Fruit fly (Drosophila melanogaster): Measurements from ENCODE around the gene CG6083.

The CG6083 gene

DNA sequence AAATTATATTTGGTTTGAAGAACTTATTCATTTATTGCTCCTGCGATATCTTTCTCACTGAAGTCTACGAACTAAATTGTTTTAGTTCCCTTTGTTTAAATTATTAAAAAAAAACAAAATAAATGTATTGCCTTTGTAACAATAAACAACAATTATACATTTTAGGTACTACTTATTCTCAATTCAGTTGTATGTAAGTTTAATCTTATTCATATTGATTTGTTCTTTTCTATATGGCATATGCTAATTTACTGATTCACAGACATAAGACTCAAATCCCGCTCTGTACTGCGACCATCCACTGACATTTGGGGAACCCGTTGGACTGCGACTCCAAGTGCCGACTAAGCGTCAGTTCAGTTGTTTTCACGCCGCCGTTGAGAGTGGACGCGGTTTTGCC is 5.2 kb upstream of the CG6083 start, which contains the start of gene CG32091:
CG32091 (plus strand) TSS at position 301 of the 400 bp plus-strand sequence.
- TF ChIP-seq Clk (GFP tag; optimal IDR thresholded peaks at IDR 0.05) (no peak), kay (GFP tag; ENCODE audit: borderline replicate concordance) (peak; percentile 18), tj (GFP tag; optimal IDR thresholded peaks at IDR 0.05) (peak; percentile 40), CG12768 (GFP tag; optimal IDR thresholded peaks at IDR 0.05) (peak; percentile 1), bab1 (GFP tag; optimal IDR thresholded peaks at IDR 0.05) (no peak), Crg-1 (GFP tag; optimal IDR thresholded peaks at IDR 0.05) (no peak)

DNA sequence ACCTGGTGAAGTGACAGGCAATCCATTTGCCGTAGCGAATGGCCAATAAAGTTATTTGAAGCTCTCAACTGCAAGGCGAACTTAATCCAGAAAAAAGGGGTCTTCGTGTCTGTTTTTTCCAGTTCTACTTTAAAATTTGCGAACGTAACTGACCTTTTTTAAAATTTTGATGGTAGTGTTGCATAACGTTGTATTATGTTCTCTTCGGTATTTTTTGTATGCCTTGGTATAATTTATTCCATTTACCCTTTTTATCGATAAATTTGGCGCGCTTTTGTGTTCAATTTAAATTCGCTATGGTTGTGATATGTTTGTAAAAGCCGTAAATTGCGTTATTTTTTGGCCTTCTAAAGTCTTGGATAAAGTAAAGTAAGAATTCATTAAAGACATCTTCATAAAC is 4.8 kb upstream of the CG6083 start:
- TF ChIP-seq Mnt (GFP tag; optimal IDR thresholded peaks at IDR 0.05) (peak; percentile 13), bab1 (GFP tag; optimal IDR thresholded peaks at IDR 0.05) (no peak), CG7101 (tag; optimal IDR thresholded peaks at IDR 0.05) (peak; percentile 5), CG11617 (GFP tag; optimal IDR thresholded peaks at IDR 0.05) (no peak), cnc (optimal IDR thresholded peaks at IDR 0.05) (no peak), toe (GFP tag; optimal IDR thresholded peaks at IDR 0.05) (no peak), CG5204 (GFP tag; optimal IDR thresholded peaks at IDR 0.05) (no peak), kay (GFP tag; ENCODE audit: borderline replicate concordance) (peak; percentile 70), CG14711 (tag; optimal IDR thresholded peaks at IDR 0.05) (peak; percentile 32)

DNA sequence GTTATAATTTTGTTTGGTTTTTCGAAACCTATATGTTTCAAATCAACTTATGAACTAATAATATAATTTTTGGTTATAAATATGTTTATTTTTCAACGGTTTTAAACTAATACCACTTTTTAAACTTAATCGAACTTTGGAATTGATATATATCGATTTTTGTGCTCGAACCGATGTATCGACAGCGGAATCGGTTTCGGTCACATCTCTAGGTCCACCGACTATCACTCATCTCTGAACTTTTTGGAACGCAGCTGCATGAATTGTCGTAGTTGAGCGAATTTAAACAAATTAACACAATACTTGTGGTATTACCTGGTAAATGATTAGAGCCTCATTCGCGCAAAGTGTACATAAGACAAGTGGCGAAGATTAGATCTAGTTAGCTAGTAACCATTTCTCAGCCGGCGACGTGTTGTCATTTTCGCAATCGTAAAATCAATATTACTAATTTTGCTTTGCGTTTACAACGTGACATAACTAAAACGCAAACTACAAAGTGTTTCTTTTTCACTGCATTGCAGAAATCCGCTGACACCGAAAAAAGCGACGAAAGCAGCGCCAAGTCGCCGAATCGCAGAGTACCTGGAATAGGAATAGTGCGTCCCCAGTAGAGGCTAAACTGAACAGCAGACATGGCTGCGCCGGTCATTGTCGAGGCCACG is 2.0 kb upstream of the CG6083 start, which contains the start of gene Apt1:
Apt1 (plus strand) TSS at position 219 of the 665 bp plus-strand sequence.
- TF ChIP-seq ovo (GFP tag; optimal IDR thresholded peaks at IDR 0.05) (no peak), kay (GFP tag; ENCODE audit: borderline replicate concordance) (peak; percentile 29), CG11617 (GFP tag; optimal IDR thresholded peaks at IDR 0.05) (peak; percentile 24), CG14711 (tag; optimal IDR thresholded peaks at IDR 0.05) (peak; percentile 14), CG12768 (GFP tag; optimal IDR thresholded peaks at IDR 0.05) (peak; percentile 77), CG33017 (tag; optimal IDR thresholded peaks at IDR 0.05) (peak; percentile 0), bab1 (GFP tag; optimal IDR thresholded peaks at IDR 0.05) (peak; percentile 48), toe (GFP tag; optimal IDR thresholded peaks at IDR 0.05) (peak; percentile 58), CG7101 (tag; optimal IDR thresholded peaks at IDR 0.05) (peak; percentile 24), CG5204 (GFP tag; optimal IDR thresholded peaks at IDR 0.05) (no peak), tj (GFP tag; optimal IDR thresholded peaks at IDR 0.05) (peak; percentile 83), Crg-1 (GFP tag; optimal IDR thresholded peaks at IDR 0.05) (no peak), Mnt (GFP tag; optimal IDR thresholded peaks at IDR 0.05) (peak; percentile 26)

DNA sequence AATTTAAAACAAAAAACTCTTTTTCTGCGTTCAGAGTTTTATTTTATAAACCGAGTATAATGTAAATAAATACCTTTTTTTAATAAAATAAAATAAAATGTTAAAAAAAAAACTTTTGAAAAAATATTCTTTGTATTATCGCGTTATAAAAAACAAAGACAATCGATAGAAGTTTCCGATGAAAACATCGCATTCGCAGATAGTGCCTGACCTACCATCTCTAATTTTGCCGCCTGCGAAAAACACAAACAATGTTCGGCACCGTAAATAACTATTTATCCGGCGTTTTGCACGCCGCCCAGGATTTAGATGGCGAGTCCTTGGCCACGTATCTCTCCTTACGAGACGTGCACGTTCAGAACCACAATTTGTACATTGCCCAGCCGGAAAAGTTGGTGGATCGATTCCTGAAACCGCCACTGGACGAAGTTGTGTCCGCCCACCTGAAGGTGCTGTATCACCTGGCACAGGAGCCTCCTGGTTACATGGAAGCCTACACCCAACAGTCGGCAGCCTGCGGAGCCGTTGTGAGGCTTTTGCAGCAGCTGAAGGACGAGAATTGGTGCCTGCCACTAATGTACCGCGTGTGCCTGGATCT is 403 bp upstream of the CG6083 start, which contains the start of gene PCID2:
PCID2 (plus strand) TSS at position 213 of the 598 bp plus-strand sequence.
- TF ChIP-seq cic (GFP tag; optimal IDR thresholded peaks at IDR 0.05) (no peak), Mnt (GFP tag; optimal IDR thresholded peaks at IDR 0.05) (no peak), Crg-1 (GFP tag; optimal IDR thresholded peaks at IDR 0.05) (no peak), toe (GFP tag; optimal IDR thresholded peaks at IDR 0.05) (no peak), CG1620 (GFP tag; optimal IDR thresholded peaks at IDR 0.05) (no peak), CG7045 (GFP tag; optimal IDR thresholded peaks at IDR 0.05) (no peak), CG12768 (GFP tag; optimal IDR thresholded peaks at IDR 0.05) (no peak), ovo (GFP tag; optimal IDR thresholded peaks at IDR 0.05) (no peak), CG11617 (GFP tag; optimal IDR thresholded peaks at IDR 0.05) (no peak), CG5204 (GFP tag; optimal IDR thresholded peaks at IDR 0.05) (no peak)

DNA sequence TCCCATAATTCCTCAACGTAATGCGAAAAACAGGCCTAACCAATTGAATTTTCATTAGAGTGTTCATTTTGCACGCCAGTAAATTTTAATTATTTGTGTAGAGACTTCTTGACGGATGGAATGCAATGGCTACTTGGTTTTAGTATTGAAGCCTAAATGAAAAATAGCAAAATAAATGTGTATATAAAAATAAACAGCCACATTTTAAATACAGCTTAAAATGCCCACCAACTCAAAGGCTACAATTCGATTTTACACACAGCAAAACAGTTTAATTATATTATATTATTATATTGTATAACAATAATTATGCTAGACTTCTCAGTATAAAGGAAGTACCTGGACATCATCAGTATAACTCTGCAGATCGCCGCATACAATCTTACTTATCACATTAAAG is 1.6 kb downstream of the CG6083 start, which contains the start of gene Akr1B:
Akr1B (minus strand) TSS at position 101 of the 400 bp plus-strand sequence.
- TF ChIP-seq cnc (optimal IDR thresholded peaks at IDR 0.05) (no peak), CG7045 (GFP tag; optimal IDR thresholded peaks at IDR 0.05) (no peak), Crg-1 (GFP tag; optimal IDR thresholded peaks at IDR 0.05) (no peak), CG12768 (GFP tag; optimal IDR thresholded peaks at IDR 0.05) (no peak), CG5204 (GFP tag; optimal IDR thresholded peaks at IDR 0.05) (no peak), CG11617 (GFP tag; optimal IDR thresholded peaks at IDR 0.05) (no peak), ovo (GFP tag; optimal IDR thresholded peaks at IDR 0.05) (no peak), pad (GFP tag; optimal IDR thresholded peaks at IDR 0.05) (no peak), cic (GFP tag; optimal IDR thresholded peaks at IDR 0.05) (no peak), bab1 (GFP tag; optimal IDR thresholded peaks at IDR 0.05) (no peak), CG33017 (tag; optimal IDR thresholded peaks at IDR 0.05) (no peak), CG7101 (tag; optimal IDR thresholded peaks at IDR 0.05) (no peak), tj (GFP tag; optimal IDR thresholded peaks at IDR 0.05) (no peak), Mnt (GFP tag; optimal IDR thresholded peaks at IDR 0.05) (no peak)

DNA sequence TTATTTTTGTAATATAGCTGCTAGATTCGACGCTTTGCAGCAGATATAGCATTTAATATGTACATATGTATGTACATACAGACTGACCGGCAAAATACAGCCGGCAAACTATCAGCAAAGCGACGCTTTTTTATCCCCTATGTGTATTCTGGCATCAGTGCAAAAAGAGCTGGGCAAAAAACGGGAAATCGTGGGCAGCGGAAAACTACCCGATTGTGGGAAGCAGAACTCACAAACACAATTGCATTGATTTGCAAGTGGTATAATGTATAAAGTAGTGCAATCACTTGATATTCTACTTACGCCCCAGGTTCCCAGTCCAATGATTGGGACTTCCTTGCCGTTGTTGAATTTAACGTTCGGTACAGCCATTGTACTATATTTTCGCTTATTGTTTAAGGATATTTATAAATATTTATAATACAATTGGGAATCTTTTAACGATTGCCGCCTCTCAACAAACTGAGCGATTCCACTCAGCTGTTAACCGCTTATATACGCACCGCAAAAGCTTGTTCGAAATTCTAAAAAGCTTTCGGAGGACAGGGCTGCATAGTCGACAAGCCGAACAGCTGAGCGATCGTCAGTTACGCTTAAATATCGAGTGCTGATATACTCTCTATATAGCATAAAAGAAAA is 2.6 kb downstream of the CG6083 start:
- TF ChIP-seq CG14711 (tag; optimal IDR thresholded peaks at IDR 0.05), result peak; percentile 26
- peak; percentile 75 for TF ChIP-seq bab1 (GFP tag; optimal IDR thresholded peaks at IDR 0.05)
- TF ChIP-seq cic (GFP tag; optimal IDR thresholded peaks at IDR 0.05), result peak; percentile 73
- TF ChIP-seq kay (GFP tag; ENCODE audit: borderline replicate concordance), result peak; percentile 96
- TF ChIP-seq Crg-1 (GFP tag; optimal IDR thresholded peaks at IDR 0.05), result no peak
- peak; percentile 27 for TF ChIP-seq pad (GFP tag; optimal IDR thresholded peaks at IDR 0.05)
- TF ChIP-seq Clk (GFP tag; optimal IDR thresholded peaks at IDR 0.05), result no peak
- peak; percentile 64 for TF ChIP-seq CG11617 (GFP tag; optimal IDR thresholded peaks at IDR 0.05)
- no peak for TF ChIP-seq Hr96 (GFP tag; optimal IDR thresholded peaks at IDR 0.05)
- no peak for TF ChIP-seq CG1620 (GFP tag; optimal IDR thresholded peaks at IDR 0.05)
- no peak for TF ChIP-seq CG5204 (GFP tag; optimal IDR thresholded peaks at IDR 0.05)
- TF ChIP-seq tj (GFP tag; optimal IDR thresholded peaks at IDR 0.05), result peak; percentile 39
- peak; percentile 30 for TF ChIP-seq CG12768 (GFP tag; optimal IDR thresholded peaks at IDR 0.05)
- peak; percentile 47 for TF ChIP-seq Mnt (GFP tag; optimal IDR thresholded peaks at IDR 0.05)
- TF ChIP-seq toe (GFP tag; optimal IDR thresholded peaks at IDR 0.05), result peak; percentile 10
- no peak for TF ChIP-seq cnc (optimal IDR thresholded peaks at IDR 0.05)
- no peak for TF ChIP-seq CG7045 (GFP tag; optimal IDR thresholded peaks at IDR 0.05)
- no peak for TF ChIP-seq ovo (GFP tag; optimal IDR thresholded peaks at IDR 0.05)
- TF ChIP-seq CG33017 (tag; optimal IDR thresholded peaks at IDR 0.05), result peak; percentile 59
- peak; percentile 57 for TF ChIP-seq CG7101 (tag; optimal IDR thresholded peaks at IDR 0.05)

Measured in whole organism, adult.